Fruit fly (Drosophila melanogaster) whole organism, prepupa: ENCODE data around the gene TTLL6B.

Experiments used
- CG11294 ChIP-seq: fragments of 200-800 bp; sonication (Bioruptor generic); IDR thresholded peaks from 2 replicates; pipeline ENCODE4 v1.3.6; 2022; ENCODE audit warnings: missing biosample characterization, missing genetic modification characterization
- CG11762 ChIP-seq: fragments of 200-800 bp; sonication (Bioruptor generic); optimal IDR thresholded peaks from 3 replicates; lab custom pipeline; 2016; ENCODE audit warnings: missing biosample characterization, missing genetic modification characterization; ENCODE audit not compliant: insufficient read depth
- CG11902 ChIP-seq: fragments of 200-800 bp; sonication (Bioruptor generic); optimal IDR thresholded peaks from 3 replicates; lab custom pipeline; 2016; ENCODE audit warnings: missing biosample characterization, missing genetic modification characterization
- CG1621 ChIP-seq: fragments of 200-800 bp; sonication (Bioruptor generic); optimal IDR thresholded peaks from 3 replicates; lab custom pipeline; 2018; ENCODE audit warnings: missing biosample characterization, mild to moderate bottlenecking, missing genetic modification characterization
- CG3032 ChIP-seq: fragments of 200-800 bp; optimal IDR thresholded peaks from 2 replicates; lab custom pipeline; 2019; ENCODE audit warnings: missing biosample characterization, mild to moderate bottlenecking, missing genetic modification characterization, moderate library complexity
- CG31627 ChIP-seq: fragments of 200-800 bp; sonication (Bioruptor generic); optimal IDR thresholded peaks from 3 replicates; lab custom pipeline; 2016; ENCODE audit warnings: missing biosample characterization, missing genetic modification characterization
- CG32006 ChIP-seq: fragments of 200-800 bp; sonication (Bioruptor generic); optimal IDR thresholded peaks from 3 replicates; lab custom pipeline; 2017; ENCODE audit warnings: missing biosample characterization, mild to moderate bottlenecking, missing genetic modification characterization
- CG34406 ChIP-seq: fragments of 200-800 bp; sonication (Bioruptor generic); optimal IDR thresholded peaks from 3 replicates; lab custom pipeline; 2016; ENCODE audit warnings: missing biosample characterization, missing genetic modification characterization
- CG3919 ChIP-seq: fragments of 200-800 bp; sonication (Bioruptor generic); optimal IDR thresholded peaks from 3 replicates; lab custom pipeline; 2016; ENCODE audit warnings: missing biosample characterization, missing genetic modification characterization
- CG6163 ChIP-seq: fragments of 200-800 bp; sonication (Bioruptor generic); IDR thresholded peaks from 3 replicates; pipeline ENCODE4 v1.3.6; 2022; ENCODE audit warnings: missing biosample characterization, missing genetic modification characterization
- CG6808 ChIP-seq: fragments of 200-800 bp; sonication (Bioruptor generic); optimal IDR thresholded peaks from 3 replicates; lab custom pipeline; 2017; ENCODE audit warnings: missing biosample characterization, missing genetic modification characterization, mild to moderate bottlenecking, moderate library complexity, missing genetic modification reagents
- CG6854 ChIP-seq: fragments of 200-800 bp; sonication (Bioruptor generic); optimal IDR thresholded peaks from 2 replicates; lab custom pipeline; 2017; ENCODE audit warnings: missing biosample characterization, mild to moderate bottlenecking, missing genetic modification characterization
- CG7368 ChIP-seq: fragments of 200-800 bp; sonication (Bioruptor generic); optimal IDR thresholded peaks from 3 replicates; lab custom pipeline; 2016; ENCODE audit warnings: missing biosample characterization, missing genetic modification characterization
- CG8119 ChIP-seq: fragments of 200-800 bp; sonication (Bioruptor generic); IDR thresholded peaks from 3 replicates; pipeline ENCODE4 v1.3.6; 2022; ENCODE audit warnings: missing biosample characterization, missing genetic modification characterization
- CG8319 ChIP-seq: fragments of 200-800 bp; sonication (Bioruptor generic); optimal IDR thresholded peaks from 3 replicates; lab custom pipeline; 2016; ENCODE audit warnings: missing biosample characterization, missing genetic modification characterization
- CG9139 ChIP-seq: fragments of 200-800 bp; sonication (Bioruptor generic); optimal IDR thresholded peaks from 3 replicates; lab custom pipeline; 2017; ENCODE audit warnings: missing biosample characterization, mild to moderate bottlenecking, missing genetic modification characterization
- Eip75B ChIP-seq: fragments of 200-800 bp; sonication (Bioruptor generic); optimal IDR thresholded peaks from 3 replicates; lab custom pipeline; 2016; ENCODE audit warnings: missing biosample characterization, missing genetic modification characterization
- Eip78C ChIP-seq: fragments of 200-800 bp; sonication (Bioruptor generic); peaks from one replicate; lab custom pipeline; 2016; ENCODE audit warnings: missing biosample characterization, missing genetic modification characterization
- Eip93F ChIP-seq: fragments of 200-800 bp; sonication (Bioruptor generic); optimal IDR thresholded peaks from 2 replicates; lab custom pipeline; 2016; ENCODE audit warnings: missing biosample characterization, mild to moderate bottlenecking, missing genetic modification characterization
- Ets96B ChIP-seq: fragments of 200-800 bp; optimal IDR thresholded peaks from 2 replicates; lab custom pipeline; 2019; ENCODE audit warnings: missing biosample characterization, mild to moderate bottlenecking, missing genetic modification characterization, moderate library complexity
- Hr38 ChIP-seq: sonication (Bioruptor generic); optimal IDR thresholded peaks from 2 replicates; lab custom pipeline; 2016; ENCODE audit warnings: missing biosample characterization, missing genetic modification characterization
- Hr39 ChIP-seq: fragments of 200-800 bp; sonication (Bioruptor generic); optimal IDR thresholded peaks from 2 replicates; lab custom pipeline; 2016; ENCODE audit warnings: missing biosample characterization, missing genetic modification characterization
- Hr4 ChIP-seq: fragments of 200-800 bp; sonication (Bioruptor generic); optimal IDR thresholded peaks from 3 replicates; lab custom pipeline; 2016; ENCODE audit warnings: missing biosample characterization, missing genetic modification characterization
- Lpt ChIP-seq: fragments of 200-800 bp; sonication (Bioruptor generic); optimal IDR thresholded peaks from 3 replicates; lab custom pipeline; 2016; ENCODE audit warnings: missing biosample characterization, missing genetic modification characterization
- Met ChIP-seq: fragments of 200-800 bp; sonication (Bioruptor generic); optimal IDR thresholded peaks from 3 replicates; lab custom pipeline; 2016; ENCODE audit warnings: missing biosample characterization, missing genetic modification characterization
- OdsH ChIP-seq: fragments of 200-800 bp; sonication (Bioruptor generic); optimal IDR thresholded peaks from 3 replicates; lab custom pipeline; 2016; ENCODE audit warnings: missing biosample characterization, missing genetic modification characterization
- Smox ChIP-seq: fragments of 200-800 bp; sonication (Bioruptor generic); optimal IDR thresholded peaks from 3 replicates; lab custom pipeline; 2016; ENCODE audit warnings: missing biosample characterization, missing genetic modification characterization
- Sox102F ChIP-seq: fragments of 200-800 bp; sonication (Bioruptor generic); optimal IDR thresholded peaks from 2 replicates; lab custom pipeline; 2016; ENCODE audit warnings: missing biosample characterization, mild to moderate bottlenecking, missing genetic modification characterization
- Sox14 ChIP-seq: fragments of 200-800 bp; sonication (Bioruptor generic); optimal IDR thresholded peaks from 3 replicates; lab custom pipeline; 2016; ENCODE audit warnings: missing biosample characterization, missing genetic modification characterization
- Sox15 ChIP-seq: fragments of 200-800 bp; sonication (Bioruptor generic); optimal IDR thresholded peaks from 3 replicates; lab custom pipeline; 2016; ENCODE audit warnings: missing biosample characterization, missing genetic modification characterization
- achi ChIP-seq: fragments of 200-800 bp; sonication (Bioruptor generic); optimal IDR thresholded peaks from 3 replicates; lab custom pipeline; 2016; ENCODE audit warnings: missing biosample characterization, missing genetic modification characterization
- acj6 ChIP-seq: fragments of 200-800 bp; sonication (Bioruptor generic); optimal IDR thresholded peaks from 3 replicates; lab custom pipeline; 2016; ENCODE audit warnings: missing biosample characterization, missing genetic modification characterization
- cyc ChIP-seq: fragments of 200-800 bp; sonication (Bioruptor generic); optimal IDR thresholded peaks from 3 replicates; lab custom pipeline; 2016; ENCODE audit warnings: missing biosample characterization, missing genetic modification characterization
- dac ChIP-seq: fragments of 200-800 bp; sonication (Bioruptor generic); optimal IDR thresholded peaks from 2 replicates; lab custom pipeline; 2017; ENCODE audit warnings: missing biosample characterization, mild to moderate bottlenecking, missing genetic modification characterization
- dsx ChIP-seq: fragments of 200-800 bp; optimal IDR thresholded peaks from 3 replicates; lab custom pipeline; 2019; ENCODE audit warnings: missing biosample characterization, mild to moderate bottlenecking, missing genetic modification characterization, moderate library complexity; ENCODE audit not compliant: poor library complexity, severe bottlenecking
- eg ChIP-seq: fragments of 200-800 bp; sonication (Bioruptor generic); IDR thresholded peaks from 3 replicates; pipeline ENCODE4 v1.3.6; 2022; ENCODE audit warnings: missing biosample characterization, missing genetic modification characterization
- fd85E ChIP-seq: fragments of 200-800 bp; sonication (Bioruptor generic); optimal IDR thresholded peaks from 3 replicates; lab custom pipeline; 2016; ENCODE audit warnings: missing biosample characterization, missing genetic modification characterization
- fkh ChIP-seq: fragments of 200-800 bp; sonication (Bioruptor generic); optimal IDR thresholded peaks from 3 replicates; lab custom pipeline; 2017; ENCODE audit warnings: missing biosample characterization, mild to moderate bottlenecking, missing genetic modification characterization, moderate library complexity
- lz ChIP-seq: fragments of 200-800 bp; sonication (Bioruptor generic); optimal IDR thresholded peaks from 3 replicates; lab custom pipeline; 2016; ENCODE audit warnings: missing biosample characterization, missing genetic modification characterization
- net ChIP-seq: fragments of 200-800 bp; sonication (Bioruptor generic); optimal IDR thresholded peaks from 3 replicates; lab custom pipeline; 2016; ENCODE audit warnings: missing biosample characterization, missing genetic modification characterization
- pdm3 ChIP-seq: fragments of 200-800 bp; sonication (Bioruptor generic); optimal IDR thresholded peaks from 3 replicates; lab custom pipeline; 2016; ENCODE audit warnings: missing biosample characterization, missing genetic modification characterization
- salr ChIP-seq, 2 experiments: fragments of 200-800 bp; sonication (Bioruptor generic); optimal IDR thresholded peaks; 3 replicates each; lab custom pipeline; 2016 to 2018; ENCODE audit warnings: missing biosample characterization in 2 of 2, missing genetic modification characterization in 2 of 2, mild to moderate bottlenecking in 1 of 2
- ss ChIP-seq, 2 experiments: fragments of 200-800 bp; sonication (Bioruptor generic); optimal IDR thresholded peaks; 2 replicates in 1 of 2; 3 replicates in 1 of 2; lab custom pipeline; 2017 to 2018; ENCODE audit warnings: mild to moderate bottlenecking in 2 of 2, missing biosample characterization in 2 of 2, missing genetic modification characterization in 2 of 2, moderate library complexity in 1 of 2
- svp ChIP-seq: fragments of 200-800 bp; sonication (Bioruptor generic); peaks from one replicate; lab custom pipeline; 2016; ENCODE audit warnings: missing biosample characterization, missing genetic modification characterization
- topi ChIP-seq: fragments of 200-800 bp; sonication (Bioruptor generic); optimal IDR thresholded peaks from 3 replicates; lab custom pipeline; 2016; ENCODE audit warnings: missing biosample characterization, missing genetic modification characterization
- vri ChIP-seq: fragments of 200-800 bp; sonication (Bioruptor generic); optimal IDR thresholded peaks from 3 replicates; lab custom pipeline; 2016; ENCODE audit warnings: missing biosample characterization, mild to moderate bottlenecking, missing genetic modification characterization

TTLL6B gene

dm6 chr3R:27224727-27225126 lies 26.1 kb downstream of the TTLL6B start (continued):
- TF ChIP-seq Eip93F (GFP tag; lab: Kevin White, UChicago) = no peak
- TF ChIP-seq CG11294 (GFP tag; lab: Robert Waterston, UW) = no peak
- TF ChIP-seq CG8119 = no peak
- peak; percentile 58 for TF ChIP-seq CG8319 (GFP tag; lab: Kevin White, UChicago)
- TF ChIP-seq topi (GFP tag; lab: Kevin White, UChicago) = peak; percentile 69
- peak; percentile 66 for TF ChIP-seq CG11902 (GFP tag; lab: Kevin White, UChicago)
- peak; percentile 56 for TF ChIP-seq Smox (GFP tag; lab: Kevin White, UChicago)
- TF ChIP-seq CG6163 (GFP tag; lab: Robert Waterston, UW) = peak; percentile 87
- peak; percentile 62 for TF ChIP-seq CG7368
- peak; percentile 65 for TF ChIP-seq CG32006 (GFP tag; lab: Kevin White, UChicago)
- TF ChIP-seq OdsH (GFP tag; lab: Kevin White, UChicago) = peak; percentile 64
- peak; percentile 29 for TF ChIP-seq CG11762 (GFP tag; lab: Kevin White, UChicago)
- no peak for TF ChIP-seq vri (GFP tag; lab: Kevin White, UChicago)
- peak; percentile 72 for TF ChIP-seq CG3032
- peak; percentile 68 for TF ChIP-seq dsx (GFP tag; lab: Kevin White, UChicago)
- peak; percentile 55 for TF ChIP-seq Hr4 (GFP tag; lab: Kevin White, UChicago)
- TF ChIP-seq eg (GFP tag; lab: Robert Waterston, UW) = peak; percentile 76
- TF ChIP-seq pdm3 (GFP tag; lab: Kevin White, UChicago) = peak; percentile 61
- peak; percentile 37 to 69 for TF ChIP-seq ss (GFP tag; optimal IDR thresholded peaks at IDR 0.05; lab: Kevin White, UChicago)
- peak; percentile 60 for TF ChIP-seq CG1621 (tag; lab: Kevin White, UChicago)

- TF ChIP-seq Eip78C (GFP tag; lab: Kevin White, UChicago) = no peak
- no peak for TF ChIP-seq svp
- TF ChIP-seq lz (GFP tag; lab: Kevin White, UChicago) = no peak
Measured at dm6 chr3R:27223012-27223411, 27.8 kb downstream of the TTLL6B start.

dm6 chr3R:27222013-27222673 lies 28.7 kb downstream of the TTLL6B start:
- TF ChIP-seq pdm3 (GFP tag; lab: Kevin White, UChicago) (peak; percentile 27), CG31627 (GFP tag; lab: Kevin White, UChicago) (peak; percentile 25), acj6 (peak; percentile 11), CG1621 (tag; lab: Kevin White, UChicago) (no peak), fkh (no peak), Eip75B (GFP tag; lab: Kevin White, UChicago) (peak; percentile 45), Hr39 (GFP tag; lab: Kevin White, UChicago) (peak; percentile 17), CG3032 (peak; percentile 66), Met (GFP tag; lab: Kevin White, UChicago) (peak; percentile 42), CG9139 (no peak), dac (GFP tag; lab: Kevin White, UChicago) (no peak), CG6163 (GFP tag; lab: Robert Waterston, UW) (peak; percentile 59; the same call in 2 of the 3 replicates), salr (GFP tag; optimal IDR thresholded peaks at IDR 0.05; lab: Kevin White, UChicago) (no peak), CG8319 (GFP tag; lab: Kevin White, UChicago) (peak; percentile 5), Lpt (GFP tag; lab: Kevin White, UChicago) (no peak), Sox102F (GFP tag; lab: Kevin White, UChicago) (peak; percentile 23), dsx (GFP tag; lab: Kevin White, UChicago) (peak; percentile 98), cyc (GFP tag; lab: Kevin White, UChicago) (peak; percentile 36), CG6808 (GFP tag; lab: Kevin White, UChicago) (peak; percentile 42), Ets96B (tag; lab: Kevin White, UChicago) (peak; percentile 66), OdsH (GFP tag; lab: Kevin White, UChicago) (peak; percentile 16), CG3919 (GFP tag; lab: Kevin White, UChicago) (peak; percentile 53), Eip93F (GFP tag; lab: Kevin White, UChicago) (no peak), Sox14 (GFP tag; lab: Kevin White, UChicago) (no peak), Hr38 (GFP tag; lab: Kevin White, UChicago) (no peak), CG6854 (GFP tag; lab: Kevin White, UChicago) (no peak), CG34406 (GFP tag; lab: Kevin White, UChicago) (peak; percentile 46), fd85E (GFP tag; lab: Kevin White, UChicago) (no peak), net (GFP tag; lab: Kevin White, UChicago) (no peak), achi (GFP tag; lab: Kevin White, UChicago) (peak; percentile 39), CG11762 (GFP tag; lab: Kevin White, UChicago) (no peak), Sox15 (GFP tag; lab: Kevin White, UChicago) (no peak), vri (GFP tag; lab: Kevin White, UChicago) (no peak)
